Fruit fly (Drosophila melanogaster): ENCODE results near the gene Ca-alpha1T.

The Ca-alpha1T gene

dm6 chrX:6224225-6225190, 32.2 kb upstream of the Ca-alpha1T start, which contains the start of gene sqh (continued):
- no peak for TF ChIP-seq unc-4 (GFP tag; IDR thresholded peaks at IDR 0.05; ENCODE audit: partially characterized antibody)
- TF ChIP-seq grn (GFP tag; optimal IDR thresholded peaks at IDR 0.05) = peak; percentile 22
- TF ChIP-seq ken (GFP tag; IDR thresholded peaks at IDR 0.05) = peak; percentile 92
- peak; percentile 2 for TF ChIP-seq Myb (GFP tag; optimal IDR thresholded peaks at IDR 0.05)
- TF ChIP-seq Pdp1 (GFP tag; optimal IDR thresholded peaks at IDR 0.05) = peak; percentile 40 to 56
- TF ChIP-seq chinmo (GFP tag; IDR thresholded peaks at IDR 0.05; ENCODE audit: partially characterized antibody) = peak; percentile 77; the same call in 1 of the 4 replicates
- peak; percentile 30 to 61 for TF ChIP-seq chif (GFP tag; optimal IDR thresholded peaks at IDR 0.05)
- TF ChIP-seq sc (optimal IDR thresholded peaks at IDR 0.05) = no peak
- peak; percentile 72 for TF ChIP-seq sc (GFP tag; optimal IDR thresholded peaks at IDR 0.05)
- peak; percentile 66 for TF ChIP-seq CG1603 (tag; optimal IDR thresholded peaks at IDR 0.05)
- TF ChIP-seq CG11504 (tag; optimal IDR thresholded peaks at IDR 0.05) = peak; percentile 90
- peak; percentile 68 for TF ChIP-seq MBD-R2 (GFP tag; IDR thresholded peaks at IDR 0.05)
- peak; percentile 84 for TF ChIP-seq caup (GFP tag; optimal IDR thresholded peaks at IDR 0.05; ENCODE audit: severe bottlenecking)
- peak; percentile 85 for TF ChIP-seq az2 (GFP tag; optimal IDR thresholded peaks at IDR 0.05)
- peak; percentile 94 for TF ChIP-seq Med (GFP tag)
- TF ChIP-seq ewg (GFP tag; optimal IDR thresholded peaks at IDR 0.05) = peak; percentile 88
- peak; percentile 78 for TF ChIP-seq salm (tag; optimal IDR thresholded peaks at IDR 0.05)
- no peak for TF ChIP-seq her (GFP tag; optimal IDR thresholded peaks at IDR 0.05)
- TF ChIP-seq CG4854 (GFP tag; optimal IDR thresholded peaks at IDR 0.05) = peak; percentile 46
- peak; percentile 35 for TF ChIP-seq pum (GFP tag; optimal IDR thresholded peaks at IDR 0.05)
- no peak for TF ChIP-seq Jarid2 (GFP tag; optimal IDR thresholded peaks at IDR 0.05)
- no peak for TF ChIP-seq stwl (tag; optimal IDR thresholded peaks at IDR 0.05)
- TF ChIP-seq Bteb2 (GFP tag; optimal IDR thresholded peaks at IDR 0.05) = peak; percentile 58
- peak; percentile 64; the same call in 1 of the 2 replicates for TF ChIP-seq CG43689 (GFP tag; IDR thresholded peaks at IDR 0.05)
- peak; percentile 81 for TF ChIP-seq CG6683 (GFP tag; optimal IDR thresholded peaks at IDR 0.05)
- peak; percentile 78 for TF ChIP-seq Asciz (GFP tag; optimal IDR thresholded peaks at IDR 0.05)
- peak; percentile 77 for TF ChIP-seq CG9437 (GFP tag; optimal IDR thresholded peaks at IDR 0.05)
- TF ChIP-seq gem (tag; optimal IDR thresholded peaks at IDR 0.05) = peak; percentile 92
- peak; percentile 77 for TF ChIP-seq kah (GFP tag; optimal IDR thresholded peaks at IDR 0.05)
- no peak for TF ChIP-seq CG7271 (tag; optimal IDR thresholded peaks at IDR 0.05)
- TF ChIP-seq CG12071 (GFP tag; optimal IDR thresholded peaks at IDR 0.05) = peak; percentile 62
- TF ChIP-seq CG2129 (GFP tag; IDR thresholded peaks at IDR 0.05; ENCODE audit: partially characterized antibody) = no peak
- TF ChIP-seq lola (GFP tag; optimal IDR thresholded peaks at IDR 0.05) = peak in 1 of 3 experiments; percentile 84
- no peak for TF ChIP-seq Hmx (GFP tag; optimal IDR thresholded peaks at IDR 0.05)
- TF ChIP-seq Hand (GFP tag; optimal IDR thresholded peaks at IDR 0.05) = peak; percentile 86
- TF ChIP-seq Eip74EF (GFP tag; optimal IDR thresholded peaks at IDR 0.05) = peak in 1 of 2 experiments; percentile 88
- no peak for TF ChIP-seq Ets97D (GFP tag; optimal IDR thresholded peaks at IDR 0.05)
- TF ChIP-seq Sin3A (optimal IDR thresholded peaks at IDR 0.05) = no peak
- peak; percentile 84 for TF ChIP-seq dmrt11E (tag; optimal IDR thresholded peaks at IDR 0.05)
- TF ChIP-seq Sox100B (GFP tag; optimal IDR thresholded peaks at IDR 0.05) = peak; percentile 90
- TF ChIP-seq seq (GFP tag; IDR thresholded peaks at IDR 0.05) = peak; percentile 92
- TF ChIP-seq CG6272 (GFP tag; IDR thresholded peaks at IDR 0.05) = peak; percentile 87
- TF ChIP-seq CG2202 (tag; optimal IDR thresholded peaks at IDR 0.05) = peak; percentile 74
- TF ChIP-seq mirr (GFP tag; optimal IDR thresholded peaks at IDR 0.05) = peak; percentile 61
- TF ChIP-seq lmd (GFP tag; IDR thresholded peaks at IDR 0.05) = peak; percentile 96
- TF ChIP-seq CG12744 (GFP tag; optimal IDR thresholded peaks at IDR 0.05) = peak; percentile 44
- peak; percentile 92 for TF ChIP-seq CG32532 (GFP tag; IDR thresholded peaks at IDR 0.05)

All from whole organism, embryonic.